Worm (Caenorhabditis elegans): Measurements from ENCODE around the gene Y41D4B.4.

Y41D4B.4 gene

DNA sequence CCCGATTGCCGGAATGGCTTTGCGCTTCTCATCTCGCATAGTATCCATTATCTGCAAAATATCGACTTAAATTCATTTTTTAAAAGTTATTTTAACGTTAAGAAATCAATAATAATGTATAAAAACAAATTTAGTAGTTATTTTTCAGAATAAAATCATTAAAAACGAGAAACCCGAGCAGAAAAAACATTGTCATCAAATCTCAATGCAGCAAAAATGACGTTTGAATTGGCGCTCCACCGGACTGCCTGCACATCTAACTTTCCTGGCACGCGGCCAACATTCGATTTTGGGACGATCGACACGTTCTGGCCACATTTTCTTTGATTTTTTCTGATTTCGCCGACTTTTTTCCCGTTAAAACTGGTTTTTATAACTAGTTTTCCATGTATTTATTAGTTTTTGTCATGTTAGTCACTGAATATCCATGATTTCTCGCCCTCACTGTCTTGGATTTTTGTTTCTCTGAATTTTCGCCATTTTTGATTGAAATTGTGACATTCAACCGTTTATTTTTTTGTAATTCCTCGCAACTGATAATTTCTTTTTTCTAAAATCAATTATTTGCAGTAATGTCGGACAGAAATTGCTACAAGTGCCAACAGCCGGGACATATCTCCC, 49.9 kb downstream of the Y41D4B.4 start, which contains the start of the genes pbs-1 and K08D12.3 (continued):
- TF ChIP-seq ztf-28 (GFP tag; IDR thresholded peaks at IDR 0.05), result 0 out of 2 replicates have a peak, but pooled peaks have one; percentile 10
- no peak for TF ChIP-seq fkh-3 (tag; optimal IDR thresholded peaks at IDR 0.05)
- no peak for TF ChIP-seq rpc-1 (optimal IDR thresholded peaks at IDR 0.05)
- TF ChIP-seq rpc-1 (tag; optimal IDR thresholded peaks at IDR 0.05), result no peak
- TF ChIP-seq madf-10 (tag; optimal IDR thresholded peaks at IDR 0.05), result no peak
- TF ChIP-seq F23B12.7 (tag; optimal IDR thresholded peaks at IDR 0.05; ENCODE audit: insufficient read depth), result peak; percentile 40
- no peak for TF ChIP-seq aptf-2 (GFP tag; conservative IDR thresholded peaks at IDR 0.05)
- TF ChIP-seq efl-1 (GFP tag; optimal IDR thresholded peaks at IDR 0.05), result peak; percentile 62

DNA sequence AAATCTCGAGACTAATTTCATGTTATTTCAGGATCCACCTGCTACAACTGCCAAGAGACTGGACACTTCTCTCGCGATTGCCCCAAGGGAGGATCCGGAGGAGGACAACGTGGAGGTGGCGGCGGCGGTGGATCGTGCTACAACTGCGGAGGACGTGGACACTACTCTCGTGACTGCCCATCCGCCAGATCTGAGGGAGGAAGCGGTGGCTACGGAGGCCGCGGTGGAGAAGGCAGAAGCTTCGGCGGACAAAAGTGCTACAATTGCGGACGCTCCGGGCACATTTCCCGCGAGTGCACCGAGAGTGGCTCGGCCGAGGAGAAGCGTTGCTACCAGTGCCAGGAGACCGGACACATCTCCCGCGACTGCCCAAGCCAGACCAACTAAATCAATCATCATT, 50.6 kb downstream of the Y41D4B.4 start:
- TF ChIP-seq zfh-2 (GFP tag; conservative IDR thresholded peaks at IDR 0.05), result peak; percentile 82
- peak; percentile 89 for TF ChIP-seq egrh-3 (GFP tag; IDR thresholded peaks at IDR 0.05)
- no peak for TF ChIP-seq Y56A3A.18 (GFP tag; IDR thresholded peaks at IDR 0.05)
- TF ChIP-seq lag-1 (GFP tag; IDR thresholded peaks at IDR 0.05), result no peak
- peak; percentile 24 for TF ChIP-seq lin-54 (GFP tag; optimal IDR thresholded peaks at IDR 0.05)
- peak; percentile 72; the same call in 1 of the 2 replicates for TF ChIP-seq lin-26 (GFP tag; IDR thresholded peaks at IDR 0.05)

DNA sequence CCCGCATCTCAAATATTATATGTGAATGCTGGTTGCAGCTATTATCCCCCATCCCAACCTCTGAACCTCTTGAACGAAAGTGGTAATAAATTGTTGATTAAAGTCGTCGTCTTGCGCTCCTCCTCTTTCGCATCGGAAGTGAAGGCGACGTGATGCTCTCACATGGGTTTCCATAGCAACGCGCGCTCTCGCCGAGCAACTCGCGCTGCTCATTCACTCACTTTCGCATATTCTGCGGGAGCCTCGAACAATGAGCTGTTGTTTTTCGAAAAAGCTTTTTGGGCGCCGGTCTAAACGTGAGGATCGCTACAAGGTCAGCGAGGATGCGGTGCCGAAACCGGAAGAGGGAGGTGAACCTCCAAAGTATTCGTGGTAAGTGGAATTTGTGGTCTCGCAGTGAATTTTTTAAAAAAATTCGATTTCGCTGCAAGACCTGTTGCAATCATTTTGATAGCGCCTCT, 51.1 kb downstream of the Y41D4B.4 start, which contains the start of gene rpi-2:
Gene rpi-2 (plus strand): TSS at position 234 of the 461 bp plus-strand sequence.
- TF ChIP-seq cebp-1 (GFP tag; IDR thresholded peaks at IDR 0.05) (no peak), cebp-1 (tag; optimal IDR thresholded peaks at IDR 0.05) (peak; percentile 74), nhr-27 (tag; optimal IDR thresholded peaks at IDR 0.05) (peak; percentile 62), F23B12.7 (tag; optimal IDR thresholded peaks at IDR 0.05; ENCODE audit: insufficient read depth) (no peak), zim-3 (tag; optimal IDR thresholded peaks at IDR 0.05) (peak; percentile 92), attf-3 (GFP tag; conservative IDR thresholded peaks at IDR 0.05) (peak; percentile 54; the same call in 1 of the 2 replicates), let-607 (tag; optimal IDR thresholded peaks at IDR 0.05) (no peak), nfya-2 (GFP tag; IDR thresholded peaks at IDR 0.05) (0 out of 2 replicates have a peak, but pooled peaks have one; percentile 14), ekl-4 (GFP tag; IDR thresholded peaks at IDR 0.05) (peak; percentile 96), dox-1 (GFP tag; IDR thresholded peaks at IDR 0.05) (peak; percentile 82), dpff-1 (tag; optimal IDR thresholded peaks at IDR 0.05) (peak; percentile 86), snpc-1.3 (tag; optimal IDR thresholded peaks at IDR 0.05; ENCODE audit: insufficient read depth) (no peak), F10E7.11 (tag; optimal IDR thresholded peaks at IDR 0.05) (peak; percentile 94), D2030.7 (GFP tag; IDR thresholded peaks at IDR 0.05) (peak; percentile 60), C17E4.6 (GFP tag; IDR thresholded peaks at IDR 0.05) (peak; percentile 90), dpl-1 (GFP tag; optimal IDR thresholded peaks at IDR 0.05) (peak; percentile 17), F57A8.1 (GFP tag; optimal IDR thresholded peaks at IDR 0.05) (no peak), egl-18 (GFP tag; IDR thresholded peaks at IDR 0.05) (0 out of 2 replicates have a peak, but pooled peaks have one; percentile 36), efl-1 (GFP tag; optimal IDR thresholded peaks at IDR 0.05) (no peak), ztf-22 (GFP tag; optimal IDR thresholded peaks at IDR 0.05) (no peak), hmg-1.2 (GFP tag; IDR thresholded peaks at IDR 0.05) (peak; percentile 59), ceh-58 (GFP tag; IDR thresholded peaks at IDR 0.05) (peak; percentile 97; the same call in 1 of the 2 replicates), sea-2 (GFP tag; IDR thresholded peaks at IDR 0.05) (0 out of 2 replicates have a peak, but pooled peaks have one; percentile 21), pbrm-1 (GFP tag; IDR thresholded peaks at IDR 0.05) (peak; percentile 83), bed-1 (GFP tag; IDR thresholded peaks at IDR 0.05) (peak; percentile 85; the same call in 1 of the 2 replicates), rec-8 (tag; optimal IDR thresholded peaks at IDR 0.05) (peak; percentile 40 to 50), aptf-3 (GFP tag; IDR thresholded peaks at IDR 0.05) (peak; percentile 91), egl-44 (GFP tag; IDR thresholded peaks at IDR 0.05) (peak; percentile 93), rpc-1 (optimal IDR thresholded peaks at IDR 0.05) (no peak), rpc-1 (tag; optimal IDR thresholded peaks at IDR 0.05) (no peak), C06A6.2 (GFP tag; conservative IDR thresholded peaks at IDR 0.05) (no peak), chd-7 (tag; optimal IDR thresholded peaks at IDR 0.05) (peak; percentile 83), lin-26 (GFP tag; IDR thresholded peaks at IDR 0.05) (peak; percentile 96), xnd-1 (tag; optimal IDR thresholded peaks at IDR 0.05) (peak; percentile 69)

Data from whole organism, young adult.